Fruit fly (Drosophila melanogaster) whole organism, prepupa: ENCODE measurements around the gene Uba2.

Source experiments
- Blimp-1 ChIP-seq: fragments of 200-800 bp; sonication (Bioruptor generic); optimal IDR thresholded peaks from 3 replicates; lab custom pipeline; 2017; ENCODE audit warnings: missing biosample characterization, missing genetic modification characterization, mild to moderate bottlenecking, moderate library complexity, missing genetic modification reagents
- CG11762 ChIP-seq: fragments of 200-800 bp; sonication (Bioruptor generic); optimal IDR thresholded peaks from 3 replicates; lab custom pipeline; 2016; ENCODE audit warnings: missing biosample characterization, missing genetic modification characterization; ENCODE audit not compliant: insufficient read depth
- CG3919 ChIP-seq: fragments of 200-800 bp; sonication (Bioruptor generic); optimal IDR thresholded peaks from 3 replicates; lab custom pipeline; 2016; ENCODE audit warnings: missing biosample characterization, missing genetic modification characterization
- CG4318 ChIP-seq: fragments of 200-800 bp; sonication (Bioruptor generic); optimal IDR thresholded peaks from 3 replicates; lab custom pipeline; 2017; ENCODE audit warnings: missing biosample characterization, mild to moderate bottlenecking, missing genetic modification characterization
- Ets21C ChIP-seq: fragments of 200-800 bp; sonication (Bioruptor generic); optimal IDR thresholded peaks from 3 replicates; lab custom pipeline; 2016; ENCODE audit warnings: missing biosample characterization, missing genetic modification characterization
- Sox14 ChIP-seq: fragments of 200-800 bp; sonication (Bioruptor generic); optimal IDR thresholded peaks from 3 replicates; lab custom pipeline; 2016; ENCODE audit warnings: missing biosample characterization, missing genetic modification characterization
- dac ChIP-seq: fragments of 200-800 bp; sonication (Bioruptor generic); optimal IDR thresholded peaks from 2 replicates; lab custom pipeline; 2017; ENCODE audit warnings: missing biosample characterization, mild to moderate bottlenecking, missing genetic modification characterization
- fd59A ChIP-seq: fragments of 200-800 bp; sonication (Bioruptor generic); optimal IDR thresholded peaks from 2 replicates; lab custom pipeline; 2017; ENCODE audit warnings: missing biosample characterization, mild to moderate bottlenecking, missing genetic modification characterization, missing genetic modification reagents
- ss ChIP-seq, 2 experiments: fragments of 200-800 bp; sonication (Bioruptor generic); optimal IDR thresholded peaks; 2 replicates in 1 of 2; 3 replicates in 1 of 2; lab custom pipeline; 2017 to 2018; ENCODE audit warnings: mild to moderate bottlenecking in 2 of 2, missing biosample characterization in 2 of 2, missing genetic modification characterization in 2 of 2, moderate library complexity in 1 of 2
- topi ChIP-seq: fragments of 200-800 bp; sonication (Bioruptor generic); optimal IDR thresholded peaks from 3 replicates; lab custom pipeline; 2016; ENCODE audit warnings: missing biosample characterization, missing genetic modification characterization

- peak; percentile 76 for TF ChIP-seq CG11762
- TF ChIP-seq Sox14: peak; percentile 78
- TF ChIP-seq fd59A (GFP tag; lab: Kevin White, UChicago): peak; percentile 65
- peak; percentile 88 for TF ChIP-seq CG4318
- peak; percentile 83 for TF ChIP-seq dac (GFP tag; lab: Kevin White, UChicago)
- no peak for TF ChIP-seq Ets21C
- peak; percentile 62 for TF ChIP-seq topi (GFP tag; lab: Kevin White, UChicago)
- TF ChIP-seq CG3919 (GFP tag; lab: Kevin White, UChicago): peak; percentile 89
- TF ChIP-seq Blimp-1 (GFP tag; lab: Kevin White, UChicago): no peak
- peak in 1 of 2 experiments; percentile 55 for TF ChIP-seq ss (GFP tag; optimal IDR thresholded peaks at IDR 0.05; lab: Kevin White, UChicago)
Observed at dm6 chr3L:8153206-8153996, 25.8 kb upstream of the Uba2 start.
